Worm (Caenorhabditis elegans) whole organism, L4 larva: Measurements from ENCODE around the gene ife-3.
A peak's percentile ranks its signal among the peaks of the same experiment; 100 is the strongest.

Source experiments
- D1046.2 ChIP-seq: fragments of 200-800 bp; sonication (Bioruptor generic); IDR thresholded peaks from 2 replicates; pipeline ENCODE4 v1.3.6; 2022; ENCODE audit warnings: missing genetic modification characterization, missing compliant biosample characterization
- T20F7.1 ChIP-seq: fragments of 200-800 bp; sonication (Bioruptor generic); optimal IDR thresholded peaks from 2 replicates; lab custom pipeline; 2018; ENCODE audit warnings: mild to moderate bottlenecking, missing genetic modification characterization, missing compliant biosample characterization
- T26A8.4 ChIP-seq: fragments of 200-800 bp; sonication (Bioruptor generic); IDR thresholded peaks from 2 replicates; pipeline ENCODE4 v1.3.6; 2022; ENCODE audit warnings: missing genetic modification characterization, missing compliant biosample characterization
- Y75B8A.6 ChIP-seq: fragments of 200-800 bp; sonication (Bioruptor generic); IDR thresholded peaks from 2 replicates; pipeline ENCODE4 v1.3.6; 2022; ENCODE audit warnings: missing genetic modification reagents, missing genetic modification characterization, missing compliant biosample characterization
- ZK337.2 ChIP-seq: fragments of 200-800 bp; sonication (Bioruptor generic); IDR thresholded peaks from 2 replicates; pipeline ENCODE4 v1.3.6; 2022; ENCODE audit warnings: missing genetic modification reagents, missing genetic modification characterization, missing compliant biosample characterization
- aha-1 ChIP-seq: fragments of 150-350 bp; peaks from one replicate; lab custom pipeline; 2014; ENCODE audit warnings: missing biosample characterization, missing genetic modification characterization
- aly-2 ChIP-seq: sonication (generic microtip); optimal IDR thresholded peaks from 2 replicates; lab custom pipeline; 2018; ENCODE audit warnings: missing biosample characterization, missing genetic modification characterization
- ama-1 ChIP-seq: fragments of 150-350 bp; optimal IDR thresholded peaks from 2 replicates; lab custom pipeline; 2014; ENCODE audit warnings: inconsistent platforms, mixed read lengths
- attf-4 ChIP-seq: sonication (generic microtip); optimal IDR thresholded peaks from 3 replicates; lab custom pipeline; 2017; ENCODE audit warnings: missing biosample characterization, missing genetic modification characterization
- ceh-28 ChIP-seq: fragments of 150-350 bp; optimal IDR thresholded peaks from 2 replicates; lab custom pipeline; 2014; ENCODE audit warnings: missing biosample characterization, missing genetic modification reagents, missing genetic modification characterization
- ceh-82 ChIP-seq: sonication (generic microtip); optimal IDR thresholded peaks from 2 replicates; lab custom pipeline; 2017; ENCODE audit warnings: missing biosample characterization, missing genetic modification characterization
- ces-1 ChIP-seq: fragments of 150-350 bp; sonication (generic microtip); optimal IDR thresholded peaks from 4 replicates; lab custom pipeline; 2014; ENCODE audit warnings: missing biosample characterization, missing genetic modification reagents, missing genetic modification characterization
- daf-12 ChIP-seq: fragments of 150-350 bp; optimal IDR thresholded peaks from 2 replicates; lab custom pipeline; 2014; ENCODE audit warnings: missing biosample characterization, missing genetic modification reagents, missing genetic modification characterization
- daf-16 ChIP-seq, 3 experiments: sonication (generic microtip); optimal IDR thresholded peaks; 2 replicates each; lab custom pipeline; 2016 to 2017; ENCODE audit warnings: missing genetic modification characterization in 3 of 3, missing genetic modification reagents in 3 of 3, mild to moderate bottlenecking in 2 of 3, missing compliant biosample characterization in 2 of 3, missing biosample characterization in 1 of 3, moderate library complexity in 1 of 3
- daf-19 ChIP-seq: fragments of 200-800 bp; sonication (Bioruptor generic); conservative IDR thresholded peaks from 2 replicates; pipeline ENCODE4 v1.3.6; 2022; ENCODE audit warnings: missing genetic modification characterization, missing compliant biosample characterization
- daf-8 ChIP-seq: fragments of 200-800 bp; sonication (Bioruptor generic); IDR thresholded peaks from 2 replicates; pipeline ENCODE4 v1.3.6; 2022; ENCODE audit warnings: missing genetic modification characterization, missing compliant biosample characterization
- dmd-8 ChIP-seq: fragments of 200-800 bp; sonication (Bioruptor generic); IDR thresholded peaks from 2 replicates; pipeline ENCODE4 v1.3.6; 2022; ENCODE audit warnings: missing genetic modification characterization, missing compliant biosample characterization
- dmd-9 ChIP-seq: fragments of 200-800 bp; sonication (Bioruptor generic); IDR thresholded peaks from 2 replicates; pipeline ENCODE4 v1.3.6; 2022; ENCODE audit warnings: missing genetic modification reagents, missing genetic modification characterization, missing compliant biosample characterization
- dpl-1 ChIP-seq: fragments of 150-350 bp; optimal IDR thresholded peaks from 2 replicates; lab custom pipeline; 2014; ENCODE audit warnings: missing biosample characterization, missing genetic modification reagents, missing genetic modification characterization
- duxl-1 ChIP-seq: sonication (generic microtip); optimal IDR thresholded peaks from 2 replicates; lab custom pipeline; 2016; ENCODE audit warnings: mild to moderate bottlenecking, missing genetic modification characterization, moderate library complexity, missing compliant biosample characterization; ENCODE audit not compliant: poor library complexity
- egl-43 ChIP-seq: fragments of 200-800 bp; sonication (Bioruptor generic); IDR thresholded peaks from 2 replicates; pipeline ENCODE4 v1.3.6; 2022; ENCODE audit warnings: missing genetic modification reagents, missing genetic modification characterization, missing compliant biosample characterization
- fkh-10 ChIP-seq: fragments of 150-350 bp; optimal IDR thresholded peaks from 2 replicates; lab custom pipeline; 2014; ENCODE audit warnings: missing biosample characterization, missing genetic modification reagents, missing genetic modification characterization
- fos-1 ChIP-seq: fragments of 150-350 bp; optimal IDR thresholded peaks from 2 replicates; lab custom pipeline; 2014; ENCODE audit warnings: missing biosample characterization, missing genetic modification characterization
- gei-8 ChIP-seq: fragments of 200-800 bp; sonication (Bioruptor generic); optimal IDR thresholded peaks from 2 replicates; lab custom pipeline; 2018; ENCODE audit warnings: mild to moderate bottlenecking, missing genetic modification characterization, missing compliant biosample characterization
- lin-1 ChIP-seq: fragments of 200-800 bp; sonication (Bioruptor generic); IDR thresholded peaks from 2 replicates; pipeline ENCODE4 v1.3.6; 2022; ENCODE audit warnings: missing genetic modification reagents, missing genetic modification characterization, missing compliant biosample characterization
- lin-13 ChIP-seq: fragments of 150-350 bp; optimal IDR thresholded peaks from 2 replicates; lab custom pipeline; 2014; ENCODE audit warnings: missing biosample characterization, missing genetic modification reagents, missing genetic modification characterization
- lin-29 ChIP-seq: fragments of 200-800 bp; sonication (Bioruptor generic); IDR thresholded peaks from 2 replicates; pipeline ENCODE4 v1.3.6; 2022; ENCODE audit warnings: missing genetic modification reagents, missing genetic modification characterization, missing compliant biosample characterization
- lin-38 ChIP-seq: fragments of 200-800 bp; sonication (Bioruptor generic); IDR thresholded peaks from 2 replicates; pipeline ENCODE4 v1.3.6; 2022; ENCODE audit warnings: missing genetic modification reagents, missing genetic modification characterization, missing compliant biosample characterization
- lsy-2 ChIP-seq, 2 experiments: fragments of 150-350 bp in 1 of 2; sonication (generic microtip) in 1 of 2; optimal IDR thresholded peaks; 2 replicates each; lab custom pipeline; 2014 to 2017; ENCODE audit warnings: missing biosample characterization in 2 of 2, missing genetic modification characterization in 2 of 2
- madf-5 ChIP-seq, 2 experiments: fragments of 200-800 bp; sonication (Bioruptor generic); IDR thresholded peaks; 2 replicates each; pipeline ENCODE4 v1.3.6; 2022; ENCODE audit warnings: missing compliant biosample characterization in 2 of 2, missing genetic modification characterization in 2 of 2
- madf-9 ChIP-seq: fragments of 200-800 bp; sonication (Bioruptor generic); conservative IDR thresholded peaks from 2 replicates; pipeline ENCODE4 v1.3.6; 2022; ENCODE audit warnings: missing genetic modification reagents, missing genetic modification characterization, missing compliant biosample characterization
- mdt-29 ChIP-seq: fragments of 200-800 bp; sonication (Bioruptor generic); IDR thresholded peaks from 2 replicates; pipeline ENCODE4 v1.3.6; 2022; ENCODE audit warnings: missing genetic modification reagents, missing genetic modification characterization, missing compliant biosample characterization
- mep-1 ChIP-seq: fragments of 150-350 bp; sonication (generic microtip); optimal IDR thresholded peaks from 3 replicates; lab custom pipeline; 2014; ENCODE audit warnings: missing biosample characterization, missing genetic modification characterization
- mes-2 ChIP-seq: sonication (generic microtip); optimal IDR thresholded peaks from 2 replicates; lab custom pipeline; 2016; ENCODE audit warnings: missing genotype, mild to moderate bottlenecking, missing genetic modification characterization, missing compliant biosample characterization; ENCODE audit not compliant: poor library complexity, severe bottlenecking
- mxl-2 ChIP-seq: fragments of 200-800 bp; sonication (Bioruptor generic); conservative IDR thresholded peaks from 2 replicates; pipeline ENCODE4 v1.3.6; 2022; ENCODE audit warnings: missing genetic modification reagents, missing genetic modification characterization, missing compliant biosample characterization
- nhr-10 ChIP-seq: fragments of 150-350 bp; optimal IDR thresholded peaks from 2 replicates; lab custom pipeline; 2014; ENCODE audit warnings: missing biosample characterization, missing genetic modification characterization
- nhr-11 ChIP-seq: fragments of 150-350 bp; optimal IDR thresholded peaks from 2 replicates; lab custom pipeline; 2014; ENCODE audit warnings: missing biosample characterization, missing genetic modification characterization
- nhr-28 ChIP-seq: fragments of 150-350 bp; optimal IDR thresholded peaks from 2 replicates; lab custom pipeline; 2014; ENCODE audit warnings: missing biosample characterization, missing genetic modification characterization
- nhr-48 ChIP-seq: sonication (generic microtip); optimal IDR thresholded peaks from 2 replicates; lab custom pipeline; 2016; ENCODE audit warnings: mild to moderate bottlenecking, missing genetic modification characterization, missing compliant biosample characterization
- nhr-6 ChIP-seq: fragments of 150-350 bp; optimal IDR thresholded peaks from 2 replicates; lab custom pipeline; 2014; ENCODE audit warnings: missing biosample characterization, missing genetic modification characterization
- pha-4 ChIP-seq, 2 experiments: fragments of 150-350 bp in 1 of 2; fragments of 200-800 bp in 1 of 2; sonication (Bioruptor generic) in 1 of 2; IDR thresholded peaks in 1 of 2; optimal IDR thresholded peaks in 1 of 2; 2 replicates each; pipeline versions ENCODE4 v1.3.6 to Lab custom; 2014 to 2022; ENCODE audit warnings: missing genetic modification characterization in 2 of 2, missing genetic modification reagents in 2 of 2, missing biosample characterization in 1 of 2, missing compliant biosample characterization in 1 of 2
- pqm-1 ChIP-seq: sonication (generic microtip); optimal IDR thresholded peaks from 2 replicates; lab custom pipeline; 2017; ENCODE audit warnings: missing biosample characterization, missing genetic modification characterization
- rbr-2 ChIP-seq: sonication (generic microtip); optimal IDR thresholded peaks from 2 replicates; lab custom pipeline; 2016; ENCODE audit warnings: missing genotype, missing genetic modification characterization, missing compliant biosample characterization
- set-16 ChIP-seq: fragments of 200-800 bp; sonication (Bioruptor generic); IDR thresholded peaks from 2 replicates; pipeline ENCODE4 v1.3.6; 2022; ENCODE audit warnings: missing genetic modification reagents, missing genetic modification characterization, missing compliant biosample characterization
- tag-97 ChIP-seq: fragments of 200-800 bp; sonication (Bioruptor generic); IDR thresholded peaks from 2 replicates; pipeline ENCODE4 v1.3.6; 2022; ENCODE audit warnings: missing genetic modification characterization, missing compliant biosample characterization
- unc-62 ChIP-seq, 3 experiments: fragments of 150-350 bp in 1 of 3; sonication (generic microtip); optimal IDR thresholded peaks in 2 of 3; peaks in 1 of 3; 1 replicate in 1 of 3; 2 replicates in 2 of 3; lab custom pipeline; 2014 to 2017; ENCODE audit warnings: missing biosample characterization in 3 of 3, missing genetic modification characterization in 3 of 3, missing genetic modification reagents in 3 of 3, missing genotype in 1 of 3
- vab-7 ChIP-seq: fragments of 200-800 bp; sonication (Bioruptor generic); IDR thresholded peaks from 2 replicates; pipeline ENCODE4 v1.3.6; 2022; ENCODE audit warnings: missing genetic modification reagents, missing genetic modification characterization, missing compliant biosample characterization
- zip-11 ChIP-seq: fragments of 200-800 bp; sonication (Bioruptor generic); IDR thresholded peaks from 2 replicates; pipeline ENCODE4 v1.3.6; 2022; ENCODE audit warnings: missing genetic modification characterization, missing compliant biosample characterization
- zip-2 ChIP-seq: fragments of 150-350 bp; optimal IDR thresholded peaks from 2 replicates; lab custom pipeline; 2014; ENCODE audit warnings: missing biosample characterization, missing genetic modification characterization
- ztf-11 ChIP-seq: fragments of 150-350 bp; optimal IDR thresholded peaks from 2 replicates; lab custom pipeline; 2014; ENCODE audit warnings: missing biosample characterization, missing genetic modification characterization

Gene ife-3

DNA sequence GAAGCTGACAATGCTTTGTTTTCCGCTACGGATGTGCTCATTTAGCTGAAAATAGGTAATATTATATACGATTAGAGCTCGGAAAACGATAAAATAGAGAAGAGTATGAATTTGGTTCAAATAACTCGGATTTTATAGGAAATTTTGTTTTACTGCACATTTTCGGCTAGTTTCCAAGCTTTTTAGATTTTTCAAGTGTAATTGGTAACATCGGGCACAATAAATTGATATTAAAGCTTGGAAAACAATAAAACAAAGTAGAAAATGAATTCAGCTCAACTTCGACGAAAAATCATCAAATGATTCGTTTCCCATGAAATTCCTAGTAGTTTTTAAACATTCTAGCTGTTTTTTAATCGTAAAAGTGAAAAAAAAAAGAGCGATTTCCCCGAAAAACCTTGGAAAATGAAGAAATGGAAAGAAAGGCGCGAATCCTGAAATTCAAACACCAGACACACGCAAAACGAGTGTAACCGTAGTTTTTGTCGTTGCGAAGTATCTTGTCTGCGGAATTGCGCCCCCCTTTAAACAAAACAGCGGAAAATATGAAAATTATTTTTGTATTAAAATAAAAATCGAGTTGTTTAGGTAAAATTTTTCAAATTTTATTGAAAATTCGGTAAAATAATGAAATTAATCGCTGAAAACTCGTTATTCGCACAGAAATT, at the start of gene ife-3:
TSS of gene ife-3 (minus strand) at position 51 of the 668 bp plus-strand sequence.
- no peak for TF ChIP-seq unc-62 (GFP tag; optimal IDR thresholded peaks at IDR 0.05 in 1 of 2; lab: Kevin White, UChicago)
- TF ChIP-seq unc-62 (tag; optimal IDR thresholded peaks at IDR 0.05; lab: Kevin White, UChicago), result no peak
- no peak for TF ChIP-seq Y75B8A.6
- TF ChIP-seq dpl-1 (GFP tag; lab: Kevin White, UChicago), result peak; percentile 91
- TF ChIP-seq tag-97 (GFP tag; lab: Robert Waterston, UW), result no peak
- no peak for TF ChIP-seq ztf-11 (tag; lab: Kevin White, UChicago)
- no peak for TF ChIP-seq mxl-2
- TF ChIP-seq ama-1 (lab: Kevin White, UChicago), result peak; percentile 60
- TF ChIP-seq zip-2 (tag; lab: Kevin White, UChicago), result no peak
- peak; percentile 14 for TF ChIP-seq mep-1 (tag; lab: Kevin White, UChicago)
- no peak for TF ChIP-seq attf-4 (tag; lab: Kevin White, UChicago)
- no peak for TF ChIP-seq dmd-8 (GFP tag; lab: Robert Waterston, UW)
- no peak for TF ChIP-seq ceh-28
- TF ChIP-seq set-16 (GFP tag; lab: Robert Waterston, UW), result no peak
- peak; percentile 61 for TF ChIP-seq nhr-6 (tag; lab: Kevin White, UChicago)
- TF ChIP-seq T20F7.1 (GFP tag; lab: Kevin White, UChicago), result no peak
- TF ChIP-seq egl-43 (GFP tag; lab: Robert Waterston, UW), result no peak
- no peak for TF ChIP-seq madf-9 (GFP tag; lab: Robert Waterston, UW)
- 0 out of 2 replicates have a peak, but pooled peaks have one; percentile 9 for TF ChIP-seq lin-38 (GFP tag; lab: Robert Waterston, UW)
- no peak for TF ChIP-seq rbr-2 (tag; lab: Kevin White, UChicago)
- no peak for TF ChIP-seq gei-8 (GFP tag; lab: Kevin White, UChicago)
- no peak for TF ChIP-seq fos-1 (tag; lab: Kevin White, UChicago)
- TF ChIP-seq dmd-9, result no peak
- no peak for TF ChIP-seq T26A8.4 (GFP tag; lab: Robert Waterston, UW)
- no peak for TF ChIP-seq ceh-82 (tag; lab: Kevin White, UChicago)
- TF ChIP-seq aly-2, result no peak
- TF ChIP-seq lin-1 (GFP tag; lab: Robert Waterston, UW), result no peak
- no peak for TF ChIP-seq fkh-10 (GFP tag; lab: Kevin White, UChicago)
- no peak for TF ChIP-seq pqm-1
- TF ChIP-seq lin-29 (GFP tag; lab: Robert Waterston, UW), result no peak
- no peak for TF ChIP-seq daf-12
- no peak for TF ChIP-seq vab-7 (GFP tag; lab: Robert Waterston, UW)
- TF ChIP-seq mdt-29, result no peak
- no peak for TF ChIP-seq nhr-10 (tag; lab: Kevin White, UChicago)
- TF ChIP-seq mes-2 (tag; lab: Kevin White, UChicago), result peak; percentile 73
- no peak for TF ChIP-seq zip-11
- no peak for TF ChIP-seq daf-19 (GFP tag; lab: Robert Waterston, UW)
- no peak for TF ChIP-seq pha-4 (GFP tag; IDR thresholded peaks at IDR 0.05; lab: Robert Waterston, UW)
- peak; percentile 12 for TF ChIP-seq pha-4 (tag; optimal IDR thresholded peaks at IDR 0.05; lab: Kevin White, UChicago)
- TF ChIP-seq daf-16 (GFP tag; optimal IDR thresholded peaks at IDR 0.05; lab: Kevin White, UChicago), result no peak
- no peak for TF ChIP-seq daf-16 (tag; optimal IDR thresholded peaks at IDR 0.05; lab: Kevin White, UChicago)
- no peak for TF ChIP-seq ZK337.2 (GFP tag; lab: Robert Waterston, UW)
- TF ChIP-seq daf-8 (GFP tag; lab: Robert Waterston, UW), result no peak
- TF ChIP-seq ces-1 (GFP tag; lab: Kevin White, UChicago), result no peak
- no peak for TF ChIP-seq aha-1 (tag; lab: Kevin White, UChicago)
- peak; percentile 39 for TF ChIP-seq nhr-28 (tag; lab: Kevin White, UChicago)
- TF ChIP-seq nhr-11, result no peak
- no peak for TF ChIP-seq duxl-1 (tag; lab: Kevin White, UChicago)
- TF ChIP-seq lin-13 (GFP tag; lab: Kevin White, UChicago), result peak; percentile 24
- TF ChIP-seq lsy-2 (tag; optimal IDR thresholded peaks at IDR 0.05; lab: Kevin White, UChicago), result peak; percentile 70 to 98
- no peak for TF ChIP-seq madf-5 (GFP tag; IDR thresholded peaks at IDR 0.05; lab: Robert Waterston, UW)
- TF ChIP-seq D1046.2 (GFP tag; lab: Robert Waterston, UW), result peak; percentile 96
- TF ChIP-seq nhr-48 (tag; lab: Kevin White, UChicago), result no peak
- TF ChIP-seq, all 104 proteins: peak for 11
